Worm (Caenorhabditis elegans) whole organism, L1 larva: Measurements from ENCODE around the gene F12A10.9.

ENCODE experiments used
- C04F5.9 ChIP-seq: sonication (generic microtip); optimal IDR thresholded peaks from 2 replicates; lab custom pipeline; 2016; ENCODE audit warnings: missing genetic modification characterization, missing compliant biosample characterization
- C34B4.2 ChIP-seq: sonication (generic microtip); optimal IDR thresholded peaks from 2 replicates; lab custom pipeline; 2017; ENCODE audit warnings: mild to moderate bottlenecking, missing genetic modification characterization, missing compliant biosample characterization
- F16B12.6 ChIP-seq: fragments of 150-350 bp; optimal IDR thresholded peaks from 2 replicates; lab custom pipeline; 2014; ENCODE audit warnings: missing biosample characterization, missing genetic modification characterization
- ama-1 ChIP-seq: fragments of 150-350 bp; optimal IDR thresholded peaks from 2 replicates; lab custom pipeline; 2014
- blmp-1 ChIP-seq: fragments of 150-350 bp; optimal IDR thresholded peaks from 2 replicates; lab custom pipeline; 2014; ENCODE audit warnings: missing biosample characterization, missing genetic modification characterization
- ceh-82 ChIP-seq, 3 experiments: fragments of 150-350 bp in 1 of 3; sonication (generic microtip) in 2 of 3; optimal IDR thresholded peaks; 2 replicates each; lab custom pipeline; 2014 to 2017; ENCODE audit warnings: missing biosample characterization in 3 of 3, missing genetic modification characterization in 3 of 3
- ceh-88 ChIP-seq: fragments of 200-800 bp; sonication (Bioruptor generic); IDR thresholded peaks from 2 replicates; pipeline ENCODE4 v1.3.6; 2022; ENCODE audit warnings: missing genetic modification characterization, missing compliant biosample characterization
- ceh-90 ChIP-seq: sonication (generic microtip); optimal IDR thresholded peaks from 2 replicates; lab custom pipeline; 2016; ENCODE audit warnings: missing genetic modification characterization, missing compliant biosample characterization
- dpl-1 ChIP-seq, 3 experiments: fragments of 150-350 bp in 2 of 3; sonication (generic microtip) in 1 of 3; optimal IDR thresholded peaks; 2 replicates each; lab custom pipeline; 2014 to 2017; ENCODE audit warnings: missing biosample characterization in 3 of 3, missing genetic modification characterization in 3 of 3, missing genetic modification reagents in 3 of 3
- efl-1 ChIP-seq, 4 experiments: fragments of 150-350 bp; optimal IDR thresholded peaks in 3 of 4; peaks in 1 of 4; 1 replicate in 1 of 4; 2 replicates in 3 of 4; lab custom pipeline; 2014; ENCODE audit warnings: missing biosample characterization in 2 of 4, missing genetic modification characterization in 2 of 4, missing genetic modification reagents in 2 of 4
- egl-13 ChIP-seq: sonication (generic microtip); optimal IDR thresholded peaks from 2 replicates; lab custom pipeline; 2016; ENCODE audit warnings: missing genotype, missing genetic modification reagents, missing genetic modification characterization, missing compliant biosample characterization
- elt-2 ChIP-seq: sonication (generic microtip); optimal IDR thresholded peaks from 2 replicates; lab custom pipeline; 2016; ENCODE audit warnings: missing genetic modification characterization, mild to moderate bottlenecking, inconsistent platforms, missing compliant biosample characterization, missing genetic modification reagents
- fkh-10 ChIP-seq: sonication (generic microtip); optimal IDR thresholded peaks from 2 replicates; lab custom pipeline; 2017; ENCODE audit warnings: missing biosample characterization, missing genetic modification reagents, missing genetic modification characterization
- fkh-4 ChIP-seq: sonication (generic microtip); optimal IDR thresholded peaks from 2 replicates; lab custom pipeline; 2016; ENCODE audit warnings: missing compliant biosample characterization, missing genetic modification characterization, borderline replicate concordance
- hpl-2 ChIP-seq: fragments of 150-350 bp; optimal IDR thresholded peaks from 2 replicates; lab custom pipeline; 2014; ENCODE audit warnings: missing biosample characterization, missing genetic modification reagents, missing genetic modification characterization
- irx-1 ChIP-seq: sonication (generic microtip); optimal IDR thresholded peaks from 2 replicates; lab custom pipeline; 2016; ENCODE audit warnings: missing genetic modification characterization, missing compliant biosample characterization
- isw-1 ChIP-seq: fragments of 200-800 bp; sonication (Bioruptor generic); IDR thresholded peaks from 2 replicates; pipeline ENCODE4 v1.3.6; 2022; ENCODE audit warnings: missing genetic modification characterization, missing compliant biosample characterization
- lin-13 ChIP-seq: fragments of 150-350 bp; optimal IDR thresholded peaks from 2 replicates; lab custom pipeline; 2014; ENCODE audit warnings: missing biosample characterization, missing genetic modification reagents, missing genetic modification characterization
- lin-14 ChIP-seq: fragments of 200-800 bp; sonication (Bioruptor generic); optimal IDR thresholded peaks from 2 replicates; lab custom pipeline; 2018; ENCODE audit warnings: mild to moderate bottlenecking, missing genetic modification characterization, moderate library complexity, missing compliant biosample characterization
- lin-15B ChIP-seq: fragments of 150-350 bp; sonication (generic microtip); optimal IDR thresholded peaks from 3 replicates; lab custom pipeline; 2014; ENCODE audit warnings: missing biosample characterization, missing genetic modification characterization
- lin-35 ChIP-seq, 2 experiments: fragments of 150-350 bp; optimal IDR thresholded peaks; 2 replicates each; lab custom pipeline; 2014; ENCODE audit warnings: missing biosample characterization in 2 of 2, missing genetic modification characterization in 2 of 2, missing genetic modification reagents in 2 of 2
- lir-3 ChIP-seq: sonication (generic microtip); optimal IDR thresholded peaks from 2 replicates; lab custom pipeline; 2016; ENCODE audit warnings: mild to moderate bottlenecking, missing genetic modification characterization, moderate library complexity, missing compliant biosample characterization; ENCODE audit not compliant: poor library complexity
- lsy-2 ChIP-seq, 2 experiments: fragments of 150-350 bp; optimal IDR thresholded peaks; 2 replicates each; lab custom pipeline; 2014; ENCODE audit warnings: missing biosample characterization in 2 of 2, missing genetic modification characterization in 2 of 2
- mep-1 ChIP-seq: fragments of 150-350 bp; optimal IDR thresholded peaks from 2 replicates; lab custom pipeline; 2014; ENCODE audit warnings: missing biosample characterization, missing genetic modification characterization
- nhr-12 ChIP-seq: sonication (generic microtip); optimal IDR thresholded peaks from 2 replicates; lab custom pipeline; 2017; ENCODE audit warnings: missing biosample characterization, missing genetic modification characterization
- nhr-19 ChIP-seq: fragments of 200-800 bp; sonication (Bioruptor generic); conservative IDR thresholded peaks from 2 replicates; pipeline ENCODE4 v1.3.6; 2022; ENCODE audit warnings: missing genetic modification characterization, missing compliant biosample characterization
- nhr-20 ChIP-seq: sonication (generic microtip); optimal IDR thresholded peaks from 2 replicates; lab custom pipeline; 2016; ENCODE audit warnings: mild to moderate bottlenecking, missing genetic modification characterization, missing compliant biosample characterization
- nhr-28 ChIP-seq: fragments of 150-350 bp; optimal IDR thresholded peaks from 2 replicates; lab custom pipeline; 2014; ENCODE audit warnings: missing biosample characterization, missing genetic modification characterization
- nhr-47 ChIP-seq: sonication (generic microtip); optimal IDR thresholded peaks from 2 replicates; lab custom pipeline; 2016; ENCODE audit warnings: mild to moderate bottlenecking, missing genetic modification characterization, moderate library complexity, missing compliant biosample characterization
- nhr-71 ChIP-seq: sonication (generic microtip); optimal IDR thresholded peaks from 2 replicates; lab custom pipeline; 2016; ENCODE audit warnings: mild to moderate bottlenecking, missing genetic modification characterization, moderate library complexity, missing compliant biosample characterization
- nhr-84 ChIP-seq: sonication (generic microtip); optimal IDR thresholded peaks from 2 replicates; lab custom pipeline; 2017; ENCODE audit warnings: missing biosample characterization, missing genetic modification characterization
- nhr-85 ChIP-seq: sonication (generic microtip); peaks from one replicate; lab custom pipeline; 2016; ENCODE audit warnings: missing genetic modification characterization, inconsistent platforms, missing compliant biosample characterization
- rnt-1 ChIP-seq: sonication (generic microtip); optimal IDR thresholded peaks from 2 replicates; lab custom pipeline; 2016; ENCODE audit warnings: mild to moderate bottlenecking, missing genetic modification characterization, moderate library complexity, missing compliant biosample characterization
- snpc-4 ChIP-seq: fragments of 150-350 bp; optimal IDR thresholded peaks from 2 replicates; lab custom pipeline; 2014; ENCODE audit warnings: missing biosample characterization, missing genetic modification characterization
- snu-23 ChIP-seq: sonication (generic microtip); optimal IDR thresholded peaks from 2 replicates; lab custom pipeline; 2016; ENCODE audit warnings: missing genetic modification characterization, missing compliant biosample characterization
- sptf-1 ChIP-seq: fragments of 150-350 bp; optimal IDR thresholded peaks from 2 replicates; lab custom pipeline; 2014; ENCODE audit warnings: missing biosample characterization, missing genetic modification characterization
- sup-37 ChIP-seq: fragments of 200-800 bp; sonication (Bioruptor generic); optimal IDR thresholded peaks from 2 replicates; lab custom pipeline; 2018; ENCODE audit warnings: mild to moderate bottlenecking, missing genetic modification characterization, missing compliant biosample characterization
- swsn-7 ChIP-seq: sonication (generic microtip); optimal IDR thresholded peaks from 2 replicates; lab custom pipeline; 2016; ENCODE audit warnings: missing genetic modification characterization, missing compliant biosample characterization
- tlp-1 ChIP-seq: fragments of 150-350 bp; optimal IDR thresholded peaks from 2 replicates; lab custom pipeline; 2014; ENCODE audit warnings: missing biosample characterization, missing genetic modification characterization
- unc-62 ChIP-seq: fragments of 150-350 bp; optimal IDR thresholded peaks from 2 replicates; lab custom pipeline; 2014; ENCODE audit warnings: missing biosample characterization, missing genetic modification reagents, missing genetic modification characterization
- unc-86 ChIP-seq: sonication (generic microtip); optimal IDR thresholded peaks from 2 replicates; lab custom pipeline; 2016; ENCODE audit warnings: missing genetic modification characterization, missing compliant biosample characterization
- unc-98 ChIP-seq: fragments of 200-800 bp; sonication (Bioruptor generic); IDR thresholded peaks from 2 replicates; pipeline ENCODE4 v1.3.6; 2022; ENCODE audit warnings: missing genetic modification characterization, missing compliant biosample characterization
- vab-15 ChIP-seq: sonication (generic microtip); optimal IDR thresholded peaks from 2 replicates; lab custom pipeline; 2017; ENCODE audit warnings: missing genotype, mild to moderate bottlenecking, missing genetic modification characterization, missing compliant biosample characterization
- xbp-1 ChIP-seq: sonication (generic microtip); optimal IDR thresholded peaks from 2 replicates; lab custom pipeline; 2016; ENCODE audit warnings: missing genetic modification characterization, missing compliant biosample characterization
- zag-1 ChIP-seq: fragments of 150-350 bp; optimal IDR thresholded peaks from 2 replicates; lab custom pipeline; 2014; ENCODE audit warnings: missing biosample characterization, missing genetic modification characterization
- ztf-11 ChIP-seq, 2 experiments: sonication (generic microtip); optimal IDR thresholded peaks; 2 replicates each; lab custom pipeline; 2016 to 2017; ENCODE audit warnings: missing genetic modification characterization in 2 of 2, missing biosample characterization in 1 of 2, missing compliant biosample characterization in 1 of 2

The F12A10.9 gene

DNA sequence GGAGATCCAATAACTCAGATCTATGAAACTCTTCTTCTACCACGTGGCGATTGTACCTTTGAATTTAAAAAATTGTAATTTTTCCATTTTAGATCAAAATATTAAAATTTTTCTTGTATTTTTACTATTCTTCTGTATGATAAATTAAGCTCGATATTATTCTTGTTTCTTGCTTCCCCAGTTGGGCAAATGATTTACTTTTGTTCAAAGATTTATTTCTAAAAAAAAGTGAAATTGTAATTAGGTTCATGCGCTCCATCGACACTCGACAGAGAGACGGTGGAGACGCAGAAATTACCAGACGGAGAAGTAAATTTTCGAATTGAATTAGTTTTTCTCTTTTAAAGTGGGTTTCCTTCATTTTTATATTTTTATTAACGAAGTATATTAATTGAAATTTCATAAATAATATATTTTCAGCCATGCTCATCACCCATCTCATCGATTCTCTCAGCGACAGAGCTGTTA is 7.4 kb downstream of the F12A10.9 start, which contains the start of gene npp-24:
npp-24 (plus strand) TSS at position 51 of the 468 bp plus-strand sequence.
- TF ChIP-seq unc-86 (tag; lab: Kevin White, UChicago) (no peak), lin-35 (GFP tag; optimal IDR thresholded peaks at IDR 0.05; lab: Kevin White, UChicago) (peak in 1 of 2 experiments; percentile 24), nhr-20 (tag; lab: Kevin White, UChicago) (no peak), fkh-10 (GFP tag; lab: Kevin White, UChicago) (no peak), F16B12.6 (no peak), lsy-2 (tag; optimal IDR thresholded peaks at IDR 0.05; lab: Kevin White, UChicago) (peak in 1 of 2 experiments; percentile 33), efl-1 (optimal IDR thresholded peaks at IDR 0.05; lab: Kevin White, UChicago) (peak; percentile 20 to 23), efl-1 (GFP tag; optimal IDR thresholded peaks at IDR 0.05 in 1 of 2; lab: Kevin White, UChicago) (peak in 1 of 2 experiments; percentile 17), lin-15B (tag; lab: Kevin White, UChicago) (peak; percentile 28), vab-15 (tag; lab: Kevin White, UChicago) (no peak), blmp-1 (tag; lab: Kevin White, UChicago) (peak; percentile 95), C34B4.2 (no peak), dpl-1 (GFP tag; optimal IDR thresholded peaks at IDR 0.05; lab: Kevin White, UChicago) (peak in 1 of 3 experiments; percentile 45)
- TF ChIP-seq, all 84 proteins: peak for 6

DNA sequence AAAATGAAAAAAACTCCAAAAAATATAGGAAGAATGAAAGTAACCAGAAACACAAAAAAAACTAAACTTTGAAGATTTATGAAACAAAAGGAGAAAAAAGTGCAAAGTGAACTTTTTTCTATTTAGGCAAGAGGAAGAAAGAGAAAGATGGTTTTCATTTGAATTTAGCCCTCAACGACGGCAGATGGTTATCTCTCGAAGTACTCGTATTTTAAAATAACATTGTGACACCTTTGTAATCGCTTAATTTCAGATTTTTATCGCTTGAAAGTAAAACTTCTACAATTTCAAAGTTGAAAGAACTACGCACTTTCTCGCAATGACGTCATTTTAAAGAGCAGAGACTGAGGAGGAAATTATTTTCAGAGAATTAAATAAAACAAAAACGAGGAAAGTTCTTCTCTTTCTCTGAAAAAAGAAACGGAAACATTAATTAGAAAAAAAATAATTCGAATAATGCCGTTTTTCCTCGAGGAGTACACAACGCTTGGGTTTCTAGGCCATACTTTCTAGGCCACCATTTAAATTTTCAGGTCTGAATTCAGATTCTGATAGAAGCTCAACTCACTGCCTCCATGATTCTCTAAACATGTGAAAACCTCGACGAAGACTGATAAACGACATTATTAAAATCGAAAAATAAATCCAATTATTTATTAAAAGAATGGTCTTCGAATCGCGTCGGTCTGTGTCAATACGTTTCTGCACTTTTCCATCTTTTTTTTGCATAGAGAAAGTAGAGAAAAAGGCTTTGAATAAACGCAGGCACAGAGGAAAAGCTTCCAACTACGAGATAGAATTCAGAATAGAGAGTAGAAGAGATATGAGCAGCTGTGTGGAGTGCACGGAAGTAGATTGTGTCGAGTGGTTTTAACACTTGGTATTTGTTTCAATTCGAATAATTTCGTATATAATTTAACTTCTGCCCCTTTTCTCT is 13.2 kb downstream of the F12A10.9 start:
- TF ChIP-seq nhr-19 (GFP tag; lab: Robert Waterston, UW) (no peak; the same call in 1 of the 2 replicates), ztf-11 (tag; optimal IDR thresholded peaks at IDR 0.05; lab: Kevin White, UChicago) (peak in 1 of 2 experiments; percentile 35), egl-13 (tag; lab: Kevin White, UChicago) (peak; percentile 52), xbp-1 (tag; lab: Kevin White, UChicago) (peak; percentile 1), tlp-1 (no peak), ama-1 (lab: Kevin White, UChicago) (no peak), efl-1 (optimal IDR thresholded peaks at IDR 0.05; lab: Kevin White, UChicago) (peak; percentile 37 to 40), efl-1 (GFP tag; optimal IDR thresholded peaks at IDR 0.05 in 1 of 2; lab: Kevin White, UChicago) (peak; percentile 32 to 82), ceh-82 (tag; optimal IDR thresholded peaks at IDR 0.05; lab: Kevin White, UChicago) (peak in 1 of 3 experiments; percentile 5), lin-14 (GFP tag; lab: Kevin White, UChicago) (peak; percentile 71), isw-1 (peak; percentile 8; the same call in 1 of the 2 replicates), sup-37 (GFP tag; lab: Kevin White, UChicago) (no peak), zag-1 (tag; lab: Kevin White, UChicago) (no peak), hpl-2 (GFP tag; lab: Kevin White, UChicago) (no peak), irx-1 (tag; lab: Kevin White, UChicago) (peak; percentile 71), lin-35 (GFP tag; optimal IDR thresholded peaks at IDR 0.05; lab: Kevin White, UChicago) (peak in 1 of 2 experiments; percentile 24), ceh-88 (GFP tag; lab: Robert Waterston, UW) (peak; percentile 37; the same call in 1 of the 2 replicates), dpl-1 (GFP tag; optimal IDR thresholded peaks at IDR 0.05; lab: Kevin White, UChicago) (peak in 1 of 3 experiments; percentile 39), fkh-4 (tag; lab: Kevin White, UChicago) (peak; percentile 53), blmp-1 (tag; lab: Kevin White, UChicago) (no peak), lin-13 (GFP tag; lab: Kevin White, UChicago) (no peak), C04F5.9 (tag; lab: Kevin White, UChicago) (peak; percentile 40), rnt-1 (peak; percentile 59), unc-86 (tag; lab: Kevin White, UChicago) (peak; percentile 34), nhr-28 (tag; lab: Kevin White, UChicago) (no peak), snpc-4 (no peak), lsy-2 (tag; optimal IDR thresholded peaks at IDR 0.05; lab: Kevin White, UChicago) (peak in 1 of 2 experiments; percentile 48), elt-2 (tag; lab: Kevin White, UChicago) (peak; percentile 15), ceh-90 (tag; lab: Kevin White, UChicago) (peak; percentile 82), F16B12.6 (no peak), nhr-85 (tag; lab: Kevin White, UChicago) (peak; percentile 78), lir-3 (tag; lab: Kevin White, UChicago) (peak; percentile 54), sptf-1 (no peak), snu-23 (peak; percentile 17), nhr-71 (tag; lab: Kevin White, UChicago) (peak; percentile 58), unc-62 (GFP tag; lab: Kevin White, UChicago) (no peak), swsn-7 (peak; percentile 17), mep-1 (tag; lab: Kevin White, UChicago) (peak; percentile 15), nhr-12 (tag; lab: Kevin White, UChicago) (no peak), nhr-47 (tag; lab: Kevin White, UChicago) (peak; percentile 59), unc-98 (GFP tag; lab: Robert Waterston, UW) (peak; percentile 61), nhr-84 (tag; lab: Kevin White, UChicago) (no peak)
